Fruit fly (Drosophila melanogaster) whole organism: ENCODE results near the gene CG31141.

Experiments used
- Dll ChIP-seq: fragments of >200 bp; optimal IDR thresholded peaks from 2 replicates; lab custom pipeline; 2017
- pan ChIP-seq: fragments of >200 bp; optimal IDR thresholded peaks from 2 replicates; lab custom pipeline; 2017

DNA sequence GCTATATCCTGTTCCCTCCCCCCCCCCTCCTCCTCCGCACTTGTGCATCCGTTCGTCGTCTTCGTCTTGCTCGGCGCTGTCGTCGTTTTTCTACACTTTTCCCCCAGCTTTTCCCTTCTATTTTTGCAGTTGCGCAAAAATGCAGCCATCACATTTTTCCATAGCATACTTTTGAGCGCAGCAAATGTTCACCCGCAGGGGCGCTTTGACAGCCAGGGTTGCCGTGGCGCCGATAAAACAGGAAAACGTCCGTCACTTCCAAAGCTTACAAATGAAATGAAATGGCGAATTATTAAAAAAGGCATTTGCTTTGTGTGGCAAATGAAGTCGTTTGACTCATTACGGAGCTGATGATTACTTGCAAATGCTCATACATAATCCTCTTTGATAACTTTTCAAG, 20.5 kb upstream of the CG31141 start:
- TF ChIP-seq pan (no peak), Dll (lab: Kevin White, UChicago) (no peak)
